Fruit fly (Drosophila melanogaster): Measurements from ENCODE around the gene Orp8.

- peak; percentile 11 for TF ChIP-seq Jra (GFP tag; optimal IDR thresholded peaks at IDR 0.05)
- no peak for TF ChIP-seq Dif (GFP tag; optimal IDR thresholded peaks at IDR 0.05; ENCODE audit: partially characterized antibody)
- TF ChIP-seq Abd-B (GFP tag; optimal IDR thresholded peaks at IDR 0.05), result no peak
- no peak for TF ChIP-seq jim (GFP tag; optimal IDR thresholded peaks at IDR 0.05)
- TF ChIP-seq usp (GFP tag; optimal IDR thresholded peaks at IDR 0.05), result no peak
- no peak for TF ChIP-seq tai (GFP tag; optimal IDR thresholded peaks at IDR 0.05)
- TF ChIP-seq CrebA (GFP tag; optimal IDR thresholded peaks at IDR 0.05; ENCODE audit: borderline replicate concordance), result no peak
- TF ChIP-seq Dfd (GFP tag; optimal IDR thresholded peaks at IDR 0.05), result no peak
- no peak for TF ChIP-seq dl (GFP tag; optimal IDR thresholded peaks at IDR 0.05; ENCODE audit: insufficient read depth in 1 of 2, partially characterized antibody in 2 of 2)
These were observed 17.6 kb upstream of the Orp8 start for dm6 chr3R:20291594-20291993.
